Worm (Caenorhabditis elegans) whole organism, L4 larva: ENCODE results near the gene H06I04.6.

Experiments
- D1046.2 ChIP-seq: fragments of 200-800 bp; sonication (Bioruptor generic); IDR thresholded peaks from 2 replicates; pipeline ENCODE4 v1.3.6; 2022; ENCODE audit warnings: missing genetic modification characterization, missing compliant biosample characterization
- F37D6.2 ChIP-seq: sonication (generic microtip); optimal IDR thresholded peaks from 2 replicates; lab custom pipeline; 2016; ENCODE audit warnings: mild to moderate bottlenecking, missing genetic modification characterization, missing compliant biosample characterization
- R02D3.7 ChIP-seq: fragments of 150-350 bp; sonication (generic microtip); optimal IDR thresholded peaks from 3 replicates; lab custom pipeline; 2014; ENCODE audit warnings: missing biosample characterization, missing genetic modification characterization
- T26A8.4 ChIP-seq: fragments of 200-800 bp; sonication (Bioruptor generic); IDR thresholded peaks from 2 replicates; pipeline ENCODE4 v1.3.6; 2022; ENCODE audit warnings: missing genetic modification characterization, missing compliant biosample characterization
- aha-1 ChIP-seq: fragments of 150-350 bp; peaks from one replicate; lab custom pipeline; 2014; ENCODE audit warnings: missing biosample characterization, missing genetic modification characterization
- ceh-44 ChIP-seq: fragments of 200-800 bp; sonication (Bioruptor generic); IDR thresholded peaks from 2 replicates; pipeline ENCODE4 v1.3.6; 2022; ENCODE audit warnings: missing genetic modification reagents, missing genetic modification characterization, missing compliant biosample characterization
- ceh-82 ChIP-seq: sonication (generic microtip); optimal IDR thresholded peaks from 2 replicates; lab custom pipeline; 2017; ENCODE audit warnings: missing biosample characterization, missing genetic modification characterization
- daf-16 ChIP-seq, 3 experiments: sonication (generic microtip); optimal IDR thresholded peaks; 2 replicates each; lab custom pipeline; 2016 to 2017; ENCODE audit warnings: missing genetic modification characterization in 3 of 3, missing genetic modification reagents in 3 of 3, mild to moderate bottlenecking in 2 of 3, missing compliant biosample characterization in 2 of 3, missing biosample characterization in 1 of 3, moderate library complexity in 1 of 3
- dmd-9 ChIP-seq: fragments of 200-800 bp; sonication (Bioruptor generic); IDR thresholded peaks from 2 replicates; pipeline ENCODE4 v1.3.6; 2022; ENCODE audit warnings: missing genetic modification reagents, missing genetic modification characterization, missing compliant biosample characterization
- fkh-10 ChIP-seq: fragments of 150-350 bp; optimal IDR thresholded peaks from 2 replicates; lab custom pipeline; 2014; ENCODE audit warnings: missing biosample characterization, missing genetic modification reagents, missing genetic modification characterization
- gei-8 ChIP-seq: fragments of 200-800 bp; sonication (Bioruptor generic); optimal IDR thresholded peaks from 2 replicates; lab custom pipeline; 2018; ENCODE audit warnings: mild to moderate bottlenecking, missing genetic modification characterization, missing compliant biosample characterization
- hif-1 ChIP-seq, 2 experiments: sonication (generic microtip); optimal IDR thresholded peaks; 2 replicates each; lab custom pipeline; 2016 to 2017; ENCODE audit warnings: missing compliant biosample characterization in 2 of 2, missing genetic modification characterization in 2 of 2, missing genetic modification reagents in 2 of 2, missing genotype in 2 of 2, mild to moderate bottlenecking in 1 of 2
- hlh-30 ChIP-seq: sonication (generic microtip); optimal IDR thresholded peaks from 2 replicates; lab custom pipeline; 2017; ENCODE audit warnings: antibody characterized with exemption, mild to moderate bottlenecking, missing genetic modification characterization, missing compliant biosample characterization; ENCODE audit not compliant: insufficient read depth
- hmg-1.1 ChIP-seq: fragments of 200-800 bp; sonication (Bioruptor generic); IDR thresholded peaks from 2 replicates; pipeline ENCODE4 v1.3.6; 2022; ENCODE audit warnings: missing genetic modification reagents, missing genetic modification characterization, missing compliant biosample characterization
- jun-1 ChIP-seq: fragments of 150-350 bp; optimal IDR thresholded peaks from 2 replicates; lab custom pipeline; 2014; ENCODE audit warnings: missing biosample characterization, missing genetic modification reagents, missing genetic modification characterization
- lin-29 ChIP-seq: fragments of 200-800 bp; sonication (Bioruptor generic); IDR thresholded peaks from 2 replicates; pipeline ENCODE4 v1.3.6; 2022; ENCODE audit warnings: missing genetic modification reagents, missing genetic modification characterization, missing compliant biosample characterization
- mep-1 ChIP-seq: fragments of 150-350 bp; sonication (generic microtip); optimal IDR thresholded peaks from 3 replicates; lab custom pipeline; 2014; ENCODE audit warnings: missing biosample characterization, missing genetic modification characterization
- mxl-2 ChIP-seq: fragments of 200-800 bp; sonication (Bioruptor generic); conservative IDR thresholded peaks from 2 replicates; pipeline ENCODE4 v1.3.6; 2022; ENCODE audit warnings: missing genetic modification reagents, missing genetic modification characterization, missing compliant biosample characterization
- mxl-3 ChIP-seq: fragments of 200-800 bp; sonication (Bioruptor generic); optimal IDR thresholded peaks from 2 replicates; lab custom pipeline; 2018; ENCODE audit warnings: mild to moderate bottlenecking, missing genetic modification characterization, missing compliant biosample characterization
- nhr-111 ChIP-seq: fragments of 200-800 bp; sonication (Bioruptor generic); optimal IDR thresholded peaks from 2 replicates; lab custom pipeline; 2018; ENCODE audit warnings: mild to moderate bottlenecking, missing genetic modification characterization, missing compliant biosample characterization
- nhr-28 ChIP-seq: fragments of 150-350 bp; optimal IDR thresholded peaks from 2 replicates; lab custom pipeline; 2014; ENCODE audit warnings: missing biosample characterization, missing genetic modification characterization
- nhr-6 ChIP-seq: fragments of 150-350 bp; optimal IDR thresholded peaks from 2 replicates; lab custom pipeline; 2014; ENCODE audit warnings: missing biosample characterization, missing genetic modification characterization
- pha-4 ChIP-seq, 2 experiments: fragments of 150-350 bp in 1 of 2; fragments of 200-800 bp in 1 of 2; sonication (Bioruptor generic) in 1 of 2; IDR thresholded peaks in 1 of 2; optimal IDR thresholded peaks in 1 of 2; 2 replicates each; pipeline versions ENCODE4 v1.3.6 to Lab custom; 2014 to 2022; ENCODE audit warnings: missing genetic modification characterization in 2 of 2, missing genetic modification reagents in 2 of 2, missing biosample characterization in 1 of 2, missing compliant biosample characterization in 1 of 2
- php-3 ChIP-seq: fragments of 200-800 bp; sonication (Bioruptor generic); IDR thresholded peaks from 2 replicates; pipeline ENCODE4 v1.3.6; 2022; ENCODE audit warnings: missing genetic modification reagents, missing genetic modification characterization, missing compliant biosample characterization
- spr-1 ChIP-seq: sonication (generic microtip); optimal IDR thresholded peaks from 2 replicates; lab custom pipeline; 2016; ENCODE audit warnings: mild to moderate bottlenecking, missing genetic modification characterization, missing compliant biosample characterization
- tra-1 ChIP-seq: fragments of 200-800 bp; sonication (Bioruptor generic); IDR thresholded peaks from 2 replicates; pipeline ENCODE4 v1.3.6; 2022; ENCODE audit warnings: missing genetic modification reagents, missing genetic modification characterization, missing compliant biosample characterization
- unc-130 ChIP-seq: sonication (generic microtip); optimal IDR thresholded peaks from 2 replicates; lab custom pipeline; 2016; ENCODE audit warnings: missing genetic modification reagents, missing genetic modification characterization, missing compliant biosample characterization
- unc-62 ChIP-seq, 3 experiments: fragments of 150-350 bp in 1 of 3; sonication (generic microtip); optimal IDR thresholded peaks in 2 of 3; peaks in 1 of 3; 1 replicate in 1 of 3; 2 replicates in 2 of 3; lab custom pipeline; 2014 to 2017; ENCODE audit warnings: missing biosample characterization in 3 of 3, missing genetic modification characterization in 3 of 3, missing genetic modification reagents in 3 of 3, missing genotype in 1 of 3
- zip-11 ChIP-seq: fragments of 200-800 bp; sonication (Bioruptor generic); IDR thresholded peaks from 2 replicates; pipeline ENCODE4 v1.3.6; 2022; ENCODE audit warnings: missing genetic modification characterization, missing compliant biosample characterization
- ztf-11 ChIP-seq: fragments of 150-350 bp; optimal IDR thresholded peaks from 2 replicates; lab custom pipeline; 2014; ENCODE audit warnings: missing biosample characterization, missing genetic modification characterization

Gene H06I04.6

ce11 chrIII:3026679-3027078 lies 37.5 kb downstream of the H06I04.6 start:
- TF ChIP-seq nhr-28 (tag; lab: Kevin White, UChicago), result no peak
- TF ChIP-seq php-3 (GFP tag; lab: Robert Waterston, UW), result no peak
- no peak for TF ChIP-seq aha-1
- no peak for TF ChIP-seq nhr-111 (GFP tag; lab: Kevin White, UChicago)
- TF ChIP-seq T26A8.4, result no peak
- TF ChIP-seq ceh-82 (tag; lab: Kevin White, UChicago), result no peak
- no peak for TF ChIP-seq hmg-1.1 (GFP tag; lab: Robert Waterston, UW)
- no peak for TF ChIP-seq jun-1 (tag; lab: Kevin White, UChicago)
- TF ChIP-seq lin-29 (GFP tag; lab: Robert Waterston, UW), result no peak
- TF ChIP-seq R02D3.7 (tag; lab: Kevin White, UChicago), result no peak
- TF ChIP-seq unc-130 (GFP tag; lab: Kevin White, UChicago), result no peak
- no peak for TF ChIP-seq pha-4 (GFP tag; IDR thresholded peaks at IDR 0.05; lab: Robert Waterston, UW)
- TF ChIP-seq pha-4 (tag; optimal IDR thresholded peaks at IDR 0.05; lab: Kevin White, UChicago), result no peak
- TF ChIP-seq hlh-30 (tag; lab: Kevin White, UChicago), result no peak
- TF ChIP-seq nhr-6, result no peak
- TF ChIP-seq ceh-44 (GFP tag; lab: Robert Waterston, UW), result no peak
- TF ChIP-seq tra-1, result no peak
- no peak for TF ChIP-seq F37D6.2 (tag; lab: Kevin White, UChicago)

- TF ChIP-seq gei-8 (GFP tag; lab: Kevin White, UChicago) (no peak), unc-62 (GFP tag; optimal IDR thresholded peaks at IDR 0.05 in 1 of 2; lab: Kevin White, UChicago) (peak in 1 of 2 experiments; percentile 0), unc-62 (tag; optimal IDR thresholded peaks at IDR 0.05; lab: Kevin White, UChicago) (no peak)
Observed at ce11 chrIII:3020035-3020434, 44.1 kb downstream of the H06I04.6 start.

ce11 chrIII:3018822-3019221 lies 45.3 kb downstream of the H06I04.6 start:
- no peak for TF ChIP-seq php-3 (GFP tag; lab: Robert Waterston, UW)
- TF ChIP-seq mxl-3 (GFP tag; lab: Kevin White, UChicago), result no peak
- TF ChIP-seq spr-1 (tag; lab: Kevin White, UChicago), result no peak
- no peak for TF ChIP-seq daf-16 (GFP tag; optimal IDR thresholded peaks at IDR 0.05; lab: Kevin White, UChicago)
- TF ChIP-seq daf-16 (tag; optimal IDR thresholded peaks at IDR 0.05; lab: Kevin White, UChicago), result no peak
- TF ChIP-seq ztf-11 (tag; lab: Kevin White, UChicago), result no peak
- TF ChIP-seq fkh-10, result no peak
- TF ChIP-seq mep-1 (tag; lab: Kevin White, UChicago), result no peak
- no peak for TF ChIP-seq zip-11 (GFP tag; lab: Robert Waterston, UW)
- TF ChIP-seq mxl-2 (GFP tag; lab: Robert Waterston, UW), result no peak
- no peak for TF ChIP-seq hif-1 (tag; optimal IDR thresholded peaks at IDR 0.05; lab: Kevin White, UChicago)
- no peak for TF ChIP-seq D1046.2 (GFP tag; lab: Robert Waterston, UW)

- TF ChIP-seq D1046.2 (GFP tag; lab: Robert Waterston, UW) (peak; percentile 60; the same call in 1 of the 2 replicates), dmd-9 (peak; percentile 64; the same call in 1 of the 2 replicates), ceh-44 (GFP tag; lab: Robert Waterston, UW) (0 out of 2 replicates have a peak, but pooled peaks have one; percentile 15)
- TF ChIP-seq, all 104 proteins: peak for 3; not testable (repeated sequence) for 101
Observed at ce11 chrIII:3011644-3012043, 52.5 kb downstream of the H06I04.6 start.
